Worm (Caenorhabditis elegans): ENCODE results near the gene Y37E11AL.9.

Y37E11AL.9 gene

DNA sequence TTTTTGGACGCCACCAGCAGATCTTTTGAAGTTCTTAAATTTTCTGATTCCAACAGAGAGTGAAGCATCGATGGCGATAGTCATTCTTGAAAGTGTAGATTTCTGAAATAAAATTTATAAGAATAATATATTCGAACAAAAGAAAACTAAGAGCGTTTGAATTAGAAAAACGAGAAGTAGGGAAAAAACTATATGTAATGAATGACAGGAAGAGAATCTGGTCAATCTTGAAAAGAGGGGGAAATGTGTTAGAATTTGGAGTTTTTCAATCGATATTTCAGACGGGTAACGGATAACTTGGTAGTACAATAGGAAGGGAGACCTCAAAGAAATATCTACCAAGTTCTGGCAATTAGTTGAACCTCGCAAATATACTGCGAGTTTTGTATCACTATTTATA, at the start of gene Y37E11AL.9:
Gene Y37E11AL.9, minus strand, starts transcription at position 101 of the 400 bp plus-strand sequence.
- no peak for TF ChIP-seq lin-29 (GFP tag; IDR thresholded peaks at IDR 0.05)
- no peak for TF ChIP-seq mxl-3 (GFP tag; optimal IDR thresholded peaks at IDR 0.05)
- TF ChIP-seq ama-1 (optimal IDR thresholded peaks at IDR 0.05): no peak
- no peak for TF ChIP-seq fkh-10 (GFP tag; optimal IDR thresholded peaks at IDR 0.05)
- no peak for TF ChIP-seq fos-1 (tag; optimal IDR thresholded peaks at IDR 0.05)
- no peak for TF ChIP-seq nhr-42 (GFP tag; IDR thresholded peaks at IDR 0.05)
- no peak for TF ChIP-seq snpc-1.2 (GFP tag; IDR thresholded peaks at IDR 0.05)
- no peak for TF ChIP-seq dmd-6 (GFP tag; IDR thresholded peaks at IDR 0.05)
- no peak for TF ChIP-seq Y105C5A.15 (GFP tag; IDR thresholded peaks at IDR 0.05)
- TF ChIP-seq cey-2 (tag; optimal IDR thresholded peaks at IDR 0.05; ENCODE audit: borderline replicate concordance, insufficient read depth): no peak
- TF ChIP-seq F26F4.8 (GFP tag; conservative IDR thresholded peaks at IDR 0.05): no peak
- no peak for TF ChIP-seq dpl-1 (GFP tag; optimal IDR thresholded peaks at IDR 0.05)
- TF ChIP-seq nhr-41 (GFP tag; IDR thresholded peaks at IDR 0.05): no peak
- no peak for TF ChIP-seq F37D6.2 (tag; optimal IDR thresholded peaks at IDR 0.05)
- no peak for TF ChIP-seq daf-12 (tag; optimal IDR thresholded peaks at IDR 0.05)
- no peak for TF ChIP-seq nhr-6 (tag; optimal IDR thresholded peaks at IDR 0.05)
- no peak for TF ChIP-seq ceh-44 (GFP tag; IDR thresholded peaks at IDR 0.05)
- TF ChIP-seq hlh-11 (tag; optimal IDR thresholded peaks at IDR 0.05): no peak
- no peak for TF ChIP-seq madf-5 (GFP tag; IDR thresholded peaks at IDR 0.05)
- TF ChIP-seq egl-27 (tag; optimal IDR thresholded peaks at IDR 0.05): no peak

DNA sequence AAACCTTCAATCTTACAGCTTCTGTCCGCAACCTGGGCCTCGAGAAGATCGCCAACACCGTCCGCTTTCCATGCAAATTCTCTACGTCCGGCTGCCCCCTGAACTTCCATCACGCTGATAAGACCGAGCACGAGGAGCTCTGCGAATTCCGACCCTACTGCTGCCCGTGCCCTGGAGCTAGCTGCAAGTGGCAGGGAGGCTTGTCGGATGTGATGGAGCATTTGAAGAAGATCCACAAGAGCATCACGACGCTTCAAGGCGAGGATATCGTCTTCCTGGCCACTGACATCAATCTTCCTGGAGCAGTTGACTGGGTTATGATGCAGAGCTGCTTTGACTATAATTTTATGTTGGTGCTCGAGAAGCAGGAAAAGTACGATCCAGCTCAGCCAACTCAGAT, 45.4 kb upstream of the Y37E11AL.9 start:
- TF ChIP-seq snpc-4 (tag; optimal IDR thresholded peaks at IDR 0.05) (no peak), set-16 (GFP tag; IDR thresholded peaks at IDR 0.05) (peak; percentile 72), dmd-8 (GFP tag; IDR thresholded peaks at IDR 0.05) (0 out of 2 replicates have a peak, but pooled peaks have one; percentile 10)

DNA sequence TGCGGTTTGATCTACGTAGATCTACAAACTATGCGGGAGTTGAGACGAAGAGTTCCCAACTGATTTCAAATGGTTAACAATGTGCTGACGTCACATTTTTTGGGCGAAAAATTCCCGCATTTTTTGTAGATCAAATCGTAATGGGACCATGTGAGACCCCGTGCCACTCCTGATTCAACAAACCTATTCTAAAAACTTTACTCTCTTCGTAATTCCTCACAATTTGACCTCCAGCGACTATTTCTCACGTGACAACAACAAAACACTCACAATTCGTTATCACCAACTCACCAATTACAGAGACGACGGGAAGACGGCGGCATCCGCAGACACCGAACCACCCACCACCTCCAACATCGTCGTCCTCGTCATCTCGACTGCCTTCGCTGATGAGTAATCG, 43.3 kb upstream of the Y37E11AL.9 start, which contains the start of gene siah-1:
Gene siah-1, plus strand, starts transcription at position 301 of the 400 bp plus-strand sequence.
- TF ChIP-seq nhr-10 (tag; optimal IDR thresholded peaks at IDR 0.05): no peak
- peak; percentile 28; the same call in 1 of the 2 replicates for TF ChIP-seq hmg-1.1 (GFP tag; IDR thresholded peaks at IDR 0.05)
- 0 out of 2 replicates have a peak, but pooled peaks have one; percentile 17 for TF ChIP-seq set-16 (GFP tag; IDR thresholded peaks at IDR 0.05)
- TF ChIP-seq daf-8 (GFP tag; IDR thresholded peaks at IDR 0.05): no peak
- peak; percentile 31 for TF ChIP-seq hlh-11 (tag; optimal IDR thresholded peaks at IDR 0.05)
- TF ChIP-seq hlh-30 (tag; optimal IDR thresholded peaks at IDR 0.05; ENCODE audit: insufficient read depth): no peak
- no peak for TF ChIP-seq duxl-1 (tag; optimal IDR thresholded peaks at IDR 0.05; ENCODE audit: poor library complexity)
- TF ChIP-seq unc-62 (GFP tag; optimal IDR thresholded peaks at IDR 0.05 in 1 of 2): peak in 1 of 2 experiments; percentile 55
- no peak for TF ChIP-seq unc-62 (tag; optimal IDR thresholded peaks at IDR 0.05)
- no peak for TF ChIP-seq T26A8.4 (GFP tag; IDR thresholded peaks at IDR 0.05)
- TF ChIP-seq dmd-6 (GFP tag; IDR thresholded peaks at IDR 0.05): peak; percentile 30
- TF ChIP-seq egl-43 (GFP tag; IDR thresholded peaks at IDR 0.05): no peak
- TF ChIP-seq tag-97 (GFP tag; IDR thresholded peaks at IDR 0.05): no peak

DNA sequence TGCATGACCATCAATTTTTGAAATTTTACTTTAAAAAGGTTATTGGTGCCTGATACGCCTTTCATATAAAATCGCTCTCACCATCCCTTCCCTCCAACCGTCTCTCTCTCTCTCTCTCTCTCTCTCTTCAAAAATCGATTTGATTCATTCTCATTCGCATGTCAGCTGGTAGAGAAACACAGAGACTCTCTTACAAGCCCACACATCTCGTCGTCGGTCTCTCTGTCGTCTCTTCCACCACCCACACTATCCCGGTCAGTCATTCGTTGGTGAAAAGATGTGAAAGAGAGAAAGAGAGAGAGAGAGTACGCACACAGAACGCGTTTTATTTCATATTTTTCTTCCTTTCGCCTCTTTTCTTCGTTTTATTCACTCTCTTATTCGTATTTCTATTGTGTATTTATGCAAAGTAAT, 42.0 kb upstream of the Y37E11AL.9 start:
- TF ChIP-seq tag-97 (GFP tag; IDR thresholded peaks at IDR 0.05): no peak
- no peak for TF ChIP-seq fkh-10 (GFP tag; optimal IDR thresholded peaks at IDR 0.05)
- peak; percentile 90 for TF ChIP-seq dve-1 (tag; optimal IDR thresholded peaks at IDR 0.05; ENCODE audit: insufficient read depth)
- TF ChIP-seq php-3 (GFP tag; IDR thresholded peaks at IDR 0.05): no peak; the same call in 1 of the 2 replicates
- peak; percentile 70 for TF ChIP-seq ceh-28 (tag; optimal IDR thresholded peaks at IDR 0.05)
- peak; percentile 49 for TF ChIP-seq spr-1 (tag; optimal IDR thresholded peaks at IDR 0.05)
- no peak for TF ChIP-seq ZK546.5 (tag; optimal IDR thresholded peaks at IDR 0.05)
- peak; percentile 47 for TF ChIP-seq dpl-1 (GFP tag; optimal IDR thresholded peaks at IDR 0.05)
- no peak for TF ChIP-seq Y105C5A.15 (GFP tag; IDR thresholded peaks at IDR 0.05)
- no peak for TF ChIP-seq ces-1 (GFP tag; optimal IDR thresholded peaks at IDR 0.05)
- peak; percentile 54; the same call in 1 of the 2 replicates for TF ChIP-seq arid-1 (GFP tag; conservative IDR thresholded peaks at IDR 0.05)
- no peak for TF ChIP-seq zfp-2 (tag; optimal IDR thresholded peaks at IDR 0.05)
- no peak for TF ChIP-seq lim-7 (GFP tag; IDR thresholded peaks at IDR 0.05)
- peak in 1 of 2 experiments; percentile 88 for TF ChIP-seq mdl-1 (tag; optimal IDR thresholded peaks at IDR 0.05)
- peak; percentile 86 for TF ChIP-seq nhr-28 (tag; optimal IDR thresholded peaks at IDR 0.05)
- TF ChIP-seq spr-3 (GFP tag; optimal IDR thresholded peaks at IDR 0.05): peak; percentile 4
- no peak for TF ChIP-seq D1046.2 (GFP tag; IDR thresholded peaks at IDR 0.05)
- no peak for TF ChIP-seq madf-5 (GFP tag; IDR thresholded peaks at IDR 0.05)
- TF ChIP-seq hlh-11 (tag; optimal IDR thresholded peaks at IDR 0.05): peak; percentile 99
- TF ChIP-seq gei-8 (GFP tag; optimal IDR thresholded peaks at IDR 0.05): no peak
- TF ChIP-seq ceh-44 (GFP tag; IDR thresholded peaks at IDR 0.05): no peak
